Worm (Caenorhabditis elegans) whole organism, mixed stage, embryonic: Measurements from ENCODE around the gene elo-3.

Source experiments
- blmp-1 ChIP-seq: fragments of 150-350 bp; optimal IDR thresholded peaks from 2 replicates; lab custom pipeline; 2014; ENCODE audit warnings: missing biosample characterization, missing genetic modification characterization
- ceh-39 ChIP-seq: fragments of 150-350 bp; optimal IDR thresholded peaks from 2 replicates; lab custom pipeline; 2014; ENCODE audit warnings: missing biosample characterization, missing genetic modification characterization
- ceh-83 ChIP-seq: fragments of 200-800 bp; sonication (Bioruptor generic); optimal IDR thresholded peaks from 2 replicates; lab custom pipeline; 2018; ENCODE audit warnings: mild to moderate bottlenecking, missing genetic modification characterization, missing compliant biosample characterization
- nhr-28 ChIP-seq: fragments of 150-350 bp; optimal IDR thresholded peaks from 2 replicates; lab custom pipeline; 2014; ENCODE audit warnings: missing biosample characterization, missing genetic modification characterization
- nhr-76 ChIP-seq: sonication (generic microtip); optimal IDR thresholded peaks from 2 replicates; lab custom pipeline; 2017; ENCODE audit warnings: missing biosample characterization, missing genetic modification characterization
- sem-2 ChIP-seq: fragments of 200-800 bp; sonication (Bioruptor generic); optimal IDR thresholded peaks from 2 replicates; lab custom pipeline; 2018; ENCODE audit warnings: mild to moderate bottlenecking, missing genetic modification characterization, missing compliant biosample characterization
- snpc-4 ChIP-seq: fragments of 150-350 bp; optimal IDR thresholded peaks from 2 replicates; lab custom pipeline; 2014; ENCODE audit warnings: missing biosample characterization, missing genetic modification characterization
- unc-62 ChIP-seq: fragments of 150-350 bp; optimal IDR thresholded peaks from 2 replicates; lab custom pipeline; 2014; ENCODE audit warnings: missing biosample characterization, missing genetic modification reagents, missing genetic modification characterization

ce11 chrIV:7260587-7260986, 23.1 kb downstream of the elo-3 start, which contains the start of gene C06E4.3:
- no peak for TF ChIP-seq sem-2
- TF ChIP-seq nhr-28 (tag; lab: Kevin White, UChicago), result no peak
- no peak for TF ChIP-seq nhr-76 (tag; lab: Kevin White, UChicago)
- TF ChIP-seq blmp-1 (tag; lab: Kevin White, UChicago), result no peak
- TF ChIP-seq ceh-83, result no peak
- TF ChIP-seq unc-62 (GFP tag; lab: Kevin White, UChicago), result no peak
- no peak for TF ChIP-seq ceh-39 (tag; lab: Kevin White, UChicago)
- TF ChIP-seq snpc-4, result no peak
